Worm (Caenorhabditis elegans) whole organism, young adult: ENCODE results near the gene T06E4.21.

Source experiments
- D2030.7 ChIP-seq: fragments of 200-800 bp; sonication (Bioruptor generic); IDR thresholded peaks from 2 replicates; pipeline ENCODE4 v1.3.6; 2022; ENCODE audit warnings: missing genetic modification reagents, missing genetic modification characterization, missing compliant biosample characterization
- F22D6.2 ChIP-seq: sonication (generic microtip); optimal IDR thresholded peaks from 2 replicates; lab custom pipeline; 2016; ENCODE audit warnings: mild to moderate bottlenecking, missing genetic modification characterization, missing compliant biosample characterization
- F37B4.10 ChIP-seq: fragments of 200-800 bp; sonication (Bioruptor generic); IDR thresholded peaks from 2 replicates; pipeline ENCODE4 v1.3.6; 2022; ENCODE audit warnings: missing genetic modification characterization, missing compliant biosample characterization
- F49E8.2 ChIP-seq: sonication (generic microtip); optimal IDR thresholded peaks from 3 replicates; lab custom pipeline; 2017; ENCODE audit warnings: missing genetic modification characterization, mild to moderate bottlenecking, missing compliant biosample characterization, antibody characterized with exemption, moderate library complexity; ENCODE audit not compliant: insufficient read depth
- F57A8.1 ChIP-seq: fragments of 200-800 bp; sonication (Bioruptor generic); optimal IDR thresholded peaks from 2 replicates; lab custom pipeline; 2018; ENCODE audit warnings: mild to moderate bottlenecking, missing genetic modification characterization, moderate library complexity, missing compliant biosample characterization
- T07F8.4 ChIP-seq: sonication (generic microtip); optimal IDR thresholded peaks from 2 replicates; lab custom pipeline; 2016; ENCODE audit warnings: mild to moderate bottlenecking, missing genetic modification characterization, moderate library complexity, missing compliant biosample characterization
- Y53F4B.3 ChIP-seq: fragments of 200-800 bp; sonication (Bioruptor generic); IDR thresholded peaks from 2 replicates; pipeline ENCODE4 v1.3.6; 2022; ENCODE audit warnings: missing genetic modification reagents, missing genetic modification characterization, missing compliant biosample characterization
- Y56A3A.18 ChIP-seq: fragments of 200-800 bp; sonication (Bioruptor generic); IDR thresholded peaks from 2 replicates; pipeline ENCODE4 v1.3.6; 2022; ENCODE audit warnings: missing genetic modification reagents, missing genetic modification characterization, missing compliant biosample characterization
- akir-1 ChIP-seq: fragments of 200-800 bp; sonication (Bioruptor generic); optimal IDR thresholded peaks from 2 replicates; lab custom pipeline; 2018; ENCODE audit warnings: mild to moderate bottlenecking, missing genetic modification characterization, moderate library complexity, missing compliant biosample characterization
- ceh-100 ChIP-seq: fragments of 200-800 bp; sonication (Bioruptor generic); IDR thresholded peaks from 2 replicates; pipeline ENCODE4 v1.3.6; 2022; ENCODE audit warnings: missing genetic modification reagents, missing genetic modification characterization, missing compliant biosample characterization
- ceh-27 ChIP-seq: fragments of 200-800 bp; sonication (Bioruptor generic); optimal IDR thresholded peaks from 2 replicates; lab custom pipeline; 2018; ENCODE audit warnings: mild to moderate bottlenecking, missing genetic modification characterization, moderate library complexity, missing compliant biosample characterization
- chd-7 ChIP-seq: sonication (generic microtip); optimal IDR thresholded peaks from 2 replicates; lab custom pipeline; 2016; ENCODE audit warnings: mild to moderate bottlenecking, missing genetic modification characterization, moderate library complexity, missing compliant biosample characterization
- die-1 ChIP-seq: sonication (generic microtip); optimal IDR thresholded peaks from 2 replicates; lab custom pipeline; 2016; ENCODE audit warnings: missing genotype, mild to moderate bottlenecking, missing genetic modification characterization, missing compliant biosample characterization
- dox-1 ChIP-seq: fragments of 200-800 bp; sonication (Bioruptor generic); IDR thresholded peaks from 2 replicates; pipeline ENCODE4 v1.3.6; 2022; ENCODE audit warnings: missing genetic modification reagents, missing genetic modification characterization, missing compliant biosample characterization
- dpff-1 ChIP-seq: sonication (generic microtip); optimal IDR thresholded peaks from 2 replicates; lab custom pipeline; 2017; ENCODE audit warnings: mild to moderate bottlenecking, missing genetic modification characterization, missing compliant biosample characterization
- efl-1 ChIP-seq: fragments of 150-350 bp; optimal IDR thresholded peaks from 2 replicates; lab custom pipeline; 2014; ENCODE audit warnings: missing biosample characterization, missing genetic modification reagents, missing genetic modification characterization
- egrh-3 ChIP-seq: fragments of 200-800 bp; sonication (Bioruptor generic); IDR thresholded peaks from 2 replicates; pipeline ENCODE4 v1.3.6; 2022; ENCODE audit warnings: missing genetic modification reagents, missing genetic modification characterization, missing compliant biosample characterization
- ekl-4 ChIP-seq: fragments of 200-800 bp; sonication (Bioruptor generic); IDR thresholded peaks from 2 replicates; pipeline ENCODE4 v1.3.6; 2022; ENCODE audit warnings: missing genetic modification reagents, missing genetic modification characterization, missing compliant biosample characterization
- ets-4 ChIP-seq: fragments of 200-800 bp; sonication (Bioruptor generic); optimal IDR thresholded peaks from 2 replicates; lab custom pipeline; 2018; ENCODE audit warnings: mild to moderate bottlenecking, missing genetic modification characterization, missing compliant biosample characterization
- him-1 ChIP-seq: sonication (generic microtip); optimal IDR thresholded peaks from 2 replicates; lab custom pipeline; 2016; ENCODE audit warnings: missing genotype, missing genetic modification reagents, missing genetic modification characterization, missing compliant biosample characterization
- hlh-26 ChIP-seq: fragments of 200-800 bp; sonication (Bioruptor generic); conservative IDR thresholded peaks from 2 replicates; pipeline ENCODE4 v1.3.6; 2022; ENCODE audit warnings: missing genetic modification reagents, missing genetic modification characterization, missing compliant biosample characterization
- hmg-20 ChIP-seq: fragments of 200-800 bp; sonication (Bioruptor generic); IDR thresholded peaks from 2 replicates; pipeline ENCODE4 v1.3.6; 2022; ENCODE audit warnings: missing genetic modification reagents, missing genetic modification characterization, missing compliant biosample characterization
- let-526 ChIP-seq: fragments of 200-800 bp; sonication (Bioruptor generic); IDR thresholded peaks from 2 replicates; pipeline ENCODE4 v1.3.6; 2022; ENCODE audit warnings: missing genetic modification reagents, missing genetic modification characterization, missing compliant biosample characterization
- lin-26 ChIP-seq: fragments of 200-800 bp; sonication (Bioruptor generic); IDR thresholded peaks from 2 replicates; pipeline ENCODE4 v1.3.6; 2022; ENCODE audit warnings: missing genetic modification reagents, missing genetic modification characterization, missing compliant biosample characterization
- lin-35 ChIP-seq, 3 experiments: fragments of 150-350 bp in 2 of 3; sonication (generic microtip) in 1 of 3; optimal IDR thresholded peaks; 2 replicates each; lab custom pipeline; 2014 to 2018; ENCODE audit warnings: missing biosample characterization in 3 of 3, missing genetic modification characterization in 3 of 3, missing genetic modification reagents in 3 of 3
- madf-8 ChIP-seq: fragments of 200-800 bp; sonication (Bioruptor generic); conservative IDR thresholded peaks from 2 replicates; pipeline ENCODE4 v1.3.6; 2022; ENCODE audit warnings: missing genetic modification reagents, missing genetic modification characterization, missing compliant biosample characterization
- mcd-1 ChIP-seq: fragments of 200-800 bp; sonication (Bioruptor generic); IDR thresholded peaks from 2 replicates; pipeline ENCODE4 v1.3.6; 2022; ENCODE audit warnings: missing genetic modification reagents, missing genetic modification characterization, missing compliant biosample characterization
- mel-28 ChIP-seq: sonication (generic microtip); optimal IDR thresholded peaks from 2 replicates; lab custom pipeline; 2016; ENCODE audit warnings: borderline replicate concordance, mild to moderate bottlenecking, missing genetic modification characterization, missing compliant biosample characterization
- nfya-2 ChIP-seq: fragments of 200-800 bp; sonication (Bioruptor generic); IDR thresholded peaks from 2 replicates; pipeline ENCODE4 v1.3.6; 2022; ENCODE audit warnings: missing genetic modification reagents, missing genetic modification characterization, missing compliant biosample characterization
- nhr-80 ChIP-seq: sonication (generic microtip); optimal IDR thresholded peaks from 2 replicates; lab custom pipeline; 2016; ENCODE audit warnings: missing genetic modification characterization, missing compliant biosample characterization
- pbrm-1 ChIP-seq: fragments of 200-800 bp; sonication (Bioruptor generic); IDR thresholded peaks from 2 replicates; pipeline ENCODE4 v1.3.6; 2022; ENCODE audit warnings: missing genetic modification reagents, missing genetic modification characterization, missing compliant biosample characterization
- repo-1 ChIP-seq: sonication (generic microtip); optimal IDR thresholded peaks from 2 replicates; lab custom pipeline; 2017; ENCODE audit warnings: mild to moderate bottlenecking, missing genetic modification characterization, missing compliant biosample characterization
- snpc-3.4 ChIP-seq: sonication (generic microtip); optimal IDR thresholded peaks from 2 replicates; lab custom pipeline; 2017; ENCODE audit warnings: missing genetic modification characterization, mild to moderate bottlenecking, missing compliant biosample characterization, antibody characterized with exemption, moderate library complexity, missing genotype, missing genetic modification reagents
- zfh-2 ChIP-seq: fragments of 200-800 bp; sonication (Bioruptor generic); conservative IDR thresholded peaks from 2 replicates; pipeline ENCODE4 v1.3.6; 2022; ENCODE audit warnings: missing genetic modification reagents, missing genetic modification characterization, missing compliant biosample characterization
- ztf-22 ChIP-seq: fragments of 200-800 bp; sonication (Bioruptor generic); optimal IDR thresholded peaks from 2 replicates; lab custom pipeline; 2018; ENCODE audit warnings: mild to moderate bottlenecking, missing genetic modification characterization, moderate library complexity, missing compliant biosample characterization
- ztf-25 ChIP-seq: fragments of 200-800 bp; sonication (Bioruptor generic); IDR thresholded peaks from 2 replicates; pipeline ENCODE4 v1.3.6; 2022; ENCODE audit warnings: missing genetic modification reagents, missing genetic modification characterization, missing compliant biosample characterization
- ztf-28 ChIP-seq: fragments of 200-800 bp; sonication (Bioruptor generic); IDR thresholded peaks from 2 replicates; pipeline ENCODE4 v1.3.6; 2022; ENCODE audit warnings: missing genetic modification reagents, missing genetic modification characterization, missing compliant biosample characterization
- ztf-6 ChIP-seq: fragments of 200-800 bp; sonication (Bioruptor generic); IDR thresholded peaks from 2 replicates; pipeline ENCODE4 v1.3.6; 2022; ENCODE audit warnings: missing genetic modification reagents, missing genetic modification characterization, missing compliant biosample characterization

Gene T06E4.21

ce11 chrV:9621437-9621836 lies 30.0 kb upstream of the T06E4.21 start:
- TF ChIP-seq him-1 (tag; lab: Kevin White, UChicago) (no peak), F22D6.2 (no peak), hmg-20 (GFP tag; lab: Robert Waterston, UW) (no peak), F57A8.1 (GFP tag; lab: Kevin White, UChicago) (no peak), repo-1 (tag; lab: Kevin White, UChicago) (no peak), efl-1 (GFP tag; lab: Kevin White, UChicago) (no peak), Y56A3A.18 (GFP tag; lab: Robert Waterston, UW) (no peak)

DNA sequence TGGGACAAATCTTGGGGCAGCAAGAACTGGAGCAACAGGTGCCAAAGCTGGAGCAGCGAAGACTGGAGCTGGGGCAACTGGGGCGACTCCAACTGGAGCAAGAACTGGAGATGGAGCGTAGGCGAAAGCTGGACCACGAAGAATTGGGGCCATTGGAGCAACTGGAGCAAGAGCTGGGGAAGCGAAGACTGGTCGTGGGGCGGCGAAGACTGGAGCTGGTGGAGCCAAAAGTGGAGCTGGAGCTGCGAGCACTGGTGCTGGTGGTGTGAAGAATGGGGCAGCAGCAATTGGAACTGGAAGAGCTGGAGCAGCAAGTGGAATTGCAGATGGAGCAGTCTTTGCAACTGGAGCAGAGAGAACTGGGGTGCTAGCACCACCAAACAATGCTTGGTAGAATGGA lies 29.1 kb upstream of the T06E4.21 start:
- peak; percentile 76 for TF ChIP-seq zfh-2 (GFP tag; lab: Robert Waterston, UW)
- TF ChIP-seq egrh-3 (GFP tag; lab: Robert Waterston, UW) = peak; percentile 79; the same call in 1 of the 2 replicates
- TF ChIP-seq hlh-26 (GFP tag; lab: Robert Waterston, UW) = 0 out of 2 replicates have a peak, but pooled peaks have one; percentile 10

DNA sequence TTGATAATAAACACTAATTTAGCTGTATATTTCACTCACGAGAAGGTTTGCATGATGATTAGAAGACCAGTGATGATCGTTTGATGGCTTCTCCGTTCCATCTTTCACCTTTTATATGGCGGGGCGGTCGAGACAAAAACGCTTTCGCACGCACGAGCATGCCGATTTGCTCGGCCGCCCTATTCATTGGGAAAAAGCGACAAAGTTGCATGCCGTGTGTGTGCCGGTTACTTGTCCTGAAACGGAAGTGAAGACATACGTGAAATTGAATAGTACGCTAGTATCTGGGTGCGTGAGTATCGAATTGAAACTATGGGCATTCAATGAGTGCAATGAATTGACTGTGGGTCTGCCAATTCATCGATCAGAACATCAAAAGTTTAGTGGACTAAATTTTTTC lies 28.6 kb upstream of the T06E4.21 start, which contains the start of gene idpc-5:
idpc-5 (minus strand) TSS at position 101 of the 400 bp plus-strand sequence.
- TF ChIP-seq lin-35 (GFP tag; optimal IDR thresholded peaks at IDR 0.05; lab: Kevin White, UChicago) (no peak), pbrm-1 (GFP tag; lab: Robert Waterston, UW) (no peak), F49E8.2 (tag; lab: Kevin White, UChicago) (no peak), ztf-6 (no peak), ceh-100 (GFP tag; lab: Robert Waterston, UW) (no peak), T07F8.4 (tag; lab: Kevin White, UChicago) (no peak), lin-26 (GFP tag; lab: Robert Waterston, UW) (no peak), ztf-22 (no peak), mel-28 (no peak), nhr-80 (tag; lab: Kevin White, UChicago) (no peak), let-526 (GFP tag; lab: Robert Waterston, UW) (no peak), madf-8 (no peak), hlh-26 (GFP tag; lab: Robert Waterston, UW) (no peak), nfya-2 (GFP tag; lab: Robert Waterston, UW) (no peak), ets-4 (no peak), efl-1 (GFP tag; lab: Kevin White, UChicago) (no peak), ztf-25 (GFP tag; lab: Robert Waterston, UW) (no peak)

ce11 chrV:9625122-9625521 lies 26.3 kb upstream of the T06E4.21 start, which contains the start of gene idpc-4:
TSS of gene idpc-4 (plus strand) at chrV:9625422.
- no peak for TF ChIP-seq ekl-4 (GFP tag; lab: Robert Waterston, UW)
- no peak for TF ChIP-seq snpc-3.4 (tag; lab: Kevin White, UChicago)
- no peak for TF ChIP-seq ztf-28 (GFP tag; lab: Robert Waterston, UW)

- TF ChIP-seq mcd-1 (GFP tag; lab: Robert Waterston, UW) (peak; percentile 20; the same call in 1 of the 2 replicates), F37B4.10 (GFP tag; lab: Robert Waterston, UW) (0 out of 2 replicates have a peak, but pooled peaks have one; percentile 4), egrh-3 (GFP tag; lab: Robert Waterston, UW) (peak; percentile 92), dox-1 (GFP tag; lab: Robert Waterston, UW) (0 out of 2 replicates have a peak, but pooled peaks have one; percentile 34), akir-1 (GFP tag; lab: Kevin White, UChicago) (no peak), dpff-1 (tag; lab: Kevin White, UChicago) (no peak), ceh-27 (GFP tag; lab: Kevin White, UChicago) (peak; percentile 13), die-1 (no peak), Y53F4B.3 (no peak), ztf-25 (GFP tag; lab: Robert Waterston, UW) (0 out of 2 replicates have a peak, but pooled peaks have one; percentile 41), zfh-2 (GFP tag; lab: Robert Waterston, UW) (peak; percentile 93), chd-7 (tag; lab: Kevin White, UChicago) (peak; percentile 32), D2030.7 (GFP tag; lab: Robert Waterston, UW) (0 out of 2 replicates have a peak, but pooled peaks have one; percentile 10)
- TF ChIP-seq, all 124 proteins: peak for 9
Measured at ce11 chrV:9625604-9626446, 25.6 kb upstream of the T06E4.21 start, which contains the start of gene T06E4.7. TSS of gene T06E4.7 (plus strand) at chrV:9626396.
